Worm (Caenorhabditis elegans): ENCODE measurements around the gene F23D12.1.

Gene F23D12.1

DNA sequence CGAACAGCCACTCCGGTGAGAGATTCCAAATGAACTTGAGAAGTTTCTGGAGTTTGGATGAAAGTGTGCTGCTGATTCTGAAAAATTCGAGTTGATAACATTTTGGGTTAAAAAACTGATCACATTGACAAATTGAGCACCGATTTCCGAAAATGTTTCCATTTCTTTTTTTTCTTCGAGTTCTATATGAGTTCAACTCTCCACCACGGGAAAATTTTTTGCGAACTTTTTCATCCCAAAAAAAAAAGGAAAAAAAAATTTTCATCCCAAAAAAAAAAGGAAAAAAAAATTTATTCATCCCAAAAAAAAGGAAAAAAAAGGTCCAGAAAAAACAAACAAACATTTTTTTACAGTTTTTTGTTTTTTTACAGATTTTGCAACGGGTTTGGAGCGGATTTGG is 50.8 kb downstream of the F23D12.1 start, which contains the start of gene Y60A9A.1:
Y60A9A.1 (minus strand) TSS at position 101 of the 400 bp plus-strand sequence.
- no peak for TF ChIP-seq zip-4 (GFP tag; optimal IDR thresholded peaks at IDR 0.05)

Data from whole organism, L1 larva.